Fruit fly (Drosophila melanogaster): Measurements from ENCODE around the gene Vha16-3.

Vha16-3 gene

dm6 chr3L:11448349-11448748, 24.7 kb upstream of the Vha16-3 start:
- TF ChIP-seq Sp1 (GFP tag; optimal IDR thresholded peaks at IDR 0.05) (no peak), Abd-B (GFP tag; optimal IDR thresholded peaks at IDR 0.05) (no peak), dl (GFP tag; optimal IDR thresholded peaks at IDR 0.05; ENCODE audit: insufficient read depth in 1 of 2, partially characterized antibody in 2 of 2) (no peak), Mio (GFP tag; optimal IDR thresholded peaks at IDR 0.05) (no peak), rgr (GFP tag; optimal IDR thresholded peaks at IDR 0.05) (no peak), dmrt93B (GFP tag; optimal IDR thresholded peaks at IDR 0.05) (no peak), foxo (GFP tag; optimal IDR thresholded peaks at IDR 0.05) (no peak), brk (GFP tag; optimal IDR thresholded peaks at IDR 0.05) (no peak), sv (GFP tag; optimal IDR thresholded peaks at IDR 0.05) (no peak), Vsx2 (GFP tag; optimal IDR thresholded peaks at IDR 0.05; ENCODE audit: partially characterized antibody) (no peak), jim (GFP tag; optimal IDR thresholded peaks at IDR 0.05) (no peak), N (GFP tag; optimal IDR thresholded peaks at IDR 0.05) (no peak), Dfd (GFP tag; optimal IDR thresholded peaks at IDR 0.05) (no peak), usp (GFP tag; optimal IDR thresholded peaks at IDR 0.05) (no peak), sage (GFP tag; optimal IDR thresholded peaks at IDR 0.05) (no peak), lola (GFP tag; optimal IDR thresholded peaks at IDR 0.05) (no peak), Hnf4 (GFP tag; optimal IDR thresholded peaks at IDR 0.05) (no peak), ey (GFP tag; optimal IDR thresholded peaks at IDR 0.05) (no peak), Jra (GFP tag; optimal IDR thresholded peaks at IDR 0.05) (no peak)

- TF ChIP-seq Abd-B (GFP tag; optimal IDR thresholded peaks at IDR 0.05) (no peak), tai (GFP tag; optimal IDR thresholded peaks at IDR 0.05) (no peak), h (GFP tag; optimal IDR thresholded peaks at IDR 0.05) (peak; percentile 2), woc (GFP tag; optimal IDR thresholded peaks at IDR 0.05) (no peak), CG9705 (GFP tag; optimal IDR thresholded peaks at IDR 0.05) (no peak), brk (GFP tag; optimal IDR thresholded peaks at IDR 0.05) (no peak), sv (GFP tag; optimal IDR thresholded peaks at IDR 0.05) (peak; percentile 23), ey (GFP tag; optimal IDR thresholded peaks at IDR 0.05) (peak; percentile 2)
Measured at dm6 chr3L:11448935-11449334, 24.2 kb upstream of the Vha16-3 start.

- no peak for TF ChIP-seq Hr78 (GFP tag; optimal IDR thresholded peaks at IDR 0.05)
- TF ChIP-seq usp (GFP tag; optimal IDR thresholded peaks at IDR 0.05), result no peak
- no peak for TF ChIP-seq sage (GFP tag; optimal IDR thresholded peaks at IDR 0.05)
- TF ChIP-seq foxo (GFP tag; optimal IDR thresholded peaks at IDR 0.05), result no peak
- TF ChIP-seq CrebA (GFP tag; optimal IDR thresholded peaks at IDR 0.05; ENCODE audit: borderline replicate concordance), result no peak
- TF ChIP-seq Vsx2 (GFP tag; optimal IDR thresholded peaks at IDR 0.05; ENCODE audit: partially characterized antibody), result no peak
- TF ChIP-seq Hnf4 (GFP tag; optimal IDR thresholded peaks at IDR 0.05), result no peak
- TF ChIP-seq sv (GFP tag; optimal IDR thresholded peaks at IDR 0.05), result no peak
Measured at dm6 chr3L:11450535-11450934, 22.6 kb upstream of the Vha16-3 start.

- TF ChIP-seq dsf (GFP tag; optimal IDR thresholded peaks at IDR 0.05; ENCODE audit: borderline replicate concordance), result no peak
- no peak for TF ChIP-seq fru (GFP tag; optimal IDR thresholded peaks at IDR 0.05)
- TF ChIP-seq woc (GFP tag; optimal IDR thresholded peaks at IDR 0.05), result no peak
- no peak for TF ChIP-seq Hr83 (GFP tag; optimal IDR thresholded peaks at IDR 0.05; ENCODE audit: poor library complexity, severe bottlenecking)
- no peak for TF ChIP-seq usp (GFP tag; optimal IDR thresholded peaks at IDR 0.05)
- TF ChIP-seq Sp1 (GFP tag; optimal IDR thresholded peaks at IDR 0.05), result no peak
- no peak for TF ChIP-seq h (GFP tag; optimal IDR thresholded peaks at IDR 0.05)
- no peak for TF ChIP-seq CG32264 (GFP tag; optimal IDR thresholded peaks at IDR 0.05)
- no peak for TF ChIP-seq tai (GFP tag; optimal IDR thresholded peaks at IDR 0.05)
- no peak for TF ChIP-seq pan (optimal IDR thresholded peaks at IDR 0.05)
- TF ChIP-seq br (GFP tag; optimal IDR thresholded peaks at IDR 0.05), result no peak
- TF ChIP-seq CG9705 (GFP tag; optimal IDR thresholded peaks at IDR 0.05), result no peak
- no peak for TF ChIP-seq dl (GFP tag; optimal IDR thresholded peaks at IDR 0.05; ENCODE audit: insufficient read depth in 1 of 2, partially characterized antibody in 2 of 2)
- no peak for TF ChIP-seq Jra (GFP tag; optimal IDR thresholded peaks at IDR 0.05)
- no peak for TF ChIP-seq Rel (GFP tag; optimal IDR thresholded peaks at IDR 0.05)
- no peak for TF ChIP-seq Rel (tag; optimal IDR thresholded peaks at IDR 0.05)
Measured at dm6 chr3L:11454461-11454860, 18.6 kb upstream of the Vha16-3 start.

dm6 chr3L:11458370-11458769, 14.7 kb upstream of the Vha16-3 start, which contains the start of the genes CG12289 and CG7551:
CG12289 (minus strand) TSS chr3L:11458470.
CG7551 (plus strand) TSS chr3L:11458490.
- TF ChIP-seq psq (GFP tag; optimal IDR thresholded peaks at IDR 0.05), result no peak
- TF ChIP-seq sv (GFP tag; optimal IDR thresholded peaks at IDR 0.05), result no peak
- TF ChIP-seq pan (optimal IDR thresholded peaks at IDR 0.05), result no peak
- no peak for TF ChIP-seq N (GFP tag; optimal IDR thresholded peaks at IDR 0.05)
- no peak for TF ChIP-seq Jra (GFP tag; optimal IDR thresholded peaks at IDR 0.05)
- TF ChIP-seq Hnf4 (GFP tag; optimal IDR thresholded peaks at IDR 0.05), result no peak
- no peak for TF ChIP-seq Hr83 (GFP tag; optimal IDR thresholded peaks at IDR 0.05; ENCODE audit: poor library complexity, severe bottlenecking)
- no peak for TF ChIP-seq Dfd (GFP tag; optimal IDR thresholded peaks at IDR 0.05)
- TF ChIP-seq dmrt93B (GFP tag; optimal IDR thresholded peaks at IDR 0.05), result no peak
- TF ChIP-seq Rel (GFP tag; optimal IDR thresholded peaks at IDR 0.05), result no peak
- TF ChIP-seq Rel (tag; optimal IDR thresholded peaks at IDR 0.05), result no peak
- no peak for TF ChIP-seq h (GFP tag; optimal IDR thresholded peaks at IDR 0.05)
- no peak for TF ChIP-seq CG9705 (GFP tag; optimal IDR thresholded peaks at IDR 0.05)
- TF ChIP-seq CrebA (GFP tag; optimal IDR thresholded peaks at IDR 0.05; ENCODE audit: borderline replicate concordance), result no peak
- no peak for TF ChIP-seq fru (GFP tag; optimal IDR thresholded peaks at IDR 0.05)
- TF ChIP-seq GATAd (GFP tag; optimal IDR thresholded peaks at IDR 0.05), result no peak
- no peak for TF ChIP-seq Sp1 (GFP tag; optimal IDR thresholded peaks at IDR 0.05)
- no peak for TF ChIP-seq sage (GFP tag; optimal IDR thresholded peaks at IDR 0.05)
